Worm (Caenorhabditis elegans) whole organism, L2 larva: Measurements from ENCODE around the gene F58A3.4.

ENCODE experiments used
- C34F6.9 ChIP-seq: fragments of 150-350 bp; optimal IDR thresholded peaks from 2 replicates; lab custom pipeline; 2014; ENCODE audit warnings: missing biosample characterization, missing genetic modification characterization
- F13H6.1 ChIP-seq: sonication (generic microtip); optimal IDR thresholded peaks from 2 replicates; lab custom pipeline; 2016; ENCODE audit warnings: missing genetic modification characterization, missing compliant biosample characterization
- Y55F3AM.14 ChIP-seq: fragments of 200-800 bp; sonication (Bioruptor generic); optimal IDR thresholded peaks from 2 replicates; lab custom pipeline; 2018; ENCODE audit warnings: mild to moderate bottlenecking, missing genetic modification characterization, missing compliant biosample characterization
- alr-1 ChIP-seq: fragments of 150-350 bp; optimal IDR thresholded peaks from 2 replicates; lab custom pipeline; 2014; ENCODE audit warnings: missing biosample characterization, missing genetic modification characterization
- aly-2 ChIP-seq: fragments of 150-350 bp; optimal IDR thresholded peaks from 2 replicates; lab custom pipeline; 2014; ENCODE audit warnings: missing biosample characterization, missing genetic modification characterization
- blmp-1 ChIP-seq: sonication (generic microtip); optimal IDR thresholded peaks from 2 replicates; lab custom pipeline; 2017; ENCODE audit warnings: missing genetic modification characterization, mild to moderate bottlenecking, missing compliant biosample characterization, antibody characterized with exemption, moderate library complexity; ENCODE audit not compliant: insufficient read depth
- ceh-16 ChIP-seq: fragments of 150-350 bp; optimal IDR thresholded peaks from 2 replicates; lab custom pipeline; 2014; ENCODE audit warnings: missing biosample characterization, missing genetic modification characterization
- ceh-82 ChIP-seq: fragments of 150-350 bp; optimal IDR thresholded peaks from 2 replicates; lab custom pipeline; 2014; ENCODE audit warnings: missing biosample characterization, missing genetic modification characterization
- crh-2 ChIP-seq: sonication (generic microtip); optimal IDR thresholded peaks from 2 replicates; lab custom pipeline; 2017; ENCODE audit warnings: missing biosample characterization, missing genetic modification characterization
- dmd-4 ChIP-seq: sonication (generic microtip); optimal IDR thresholded peaks from 2 replicates; lab custom pipeline; 2017; ENCODE audit warnings: missing biosample characterization, missing genetic modification characterization
- egl-27 ChIP-seq: sonication (generic microtip); optimal IDR thresholded peaks from 3 replicates; lab custom pipeline; 2017; ENCODE audit warnings: missing biosample characterization, missing genetic modification reagents, missing genetic modification characterization
- elt-1 ChIP-seq: fragments of 150-350 bp; optimal IDR thresholded peaks from 2 replicates; lab custom pipeline; 2014; ENCODE audit warnings: missing biosample characterization, missing genetic modification characterization
- fos-1 ChIP-seq: fragments of 150-350 bp; optimal IDR thresholded peaks from 2 replicates; lab custom pipeline; 2014; ENCODE audit warnings: missing biosample characterization, missing genetic modification characterization
- gmeb-1 ChIP-seq: fragments of 150-350 bp; optimal IDR thresholded peaks from 2 replicates; lab custom pipeline; 2014; ENCODE audit warnings: missing biosample characterization, missing genetic modification characterization
- lin-11 ChIP-seq: fragments of 150-350 bp; sonication (generic microtip); optimal IDR thresholded peaks from 2 replicates; lab custom pipeline; 2014; ENCODE audit warnings: missing biosample characterization, missing genetic modification characterization, inconsistent platforms, mixed read lengths
- lsy-2 ChIP-seq, 2 experiments: fragments of 150-350 bp in 1 of 2; sonication (generic microtip) in 1 of 2; optimal IDR thresholded peaks; 2 replicates each; lab custom pipeline; 2014 to 2017; ENCODE audit warnings: missing biosample characterization in 2 of 2, missing genetic modification characterization in 2 of 2
- mbf-1 ChIP-seq: sonication (generic microtip); optimal IDR thresholded peaks from 2 replicates; lab custom pipeline; 2017; ENCODE audit warnings: missing biosample characterization, missing genetic modification characterization
- mdl-1 ChIP-seq, 2 experiments: fragments of 150-350 bp in 1 of 2; sonication (generic microtip) in 1 of 2; optimal IDR thresholded peaks; 2 replicates each; lab custom pipeline; 2017; ENCODE audit warnings: missing biosample characterization in 2 of 2, missing genetic modification characterization in 2 of 2
- nhr-10 ChIP-seq: sonication (generic microtip); optimal IDR thresholded peaks from 2 replicates; lab custom pipeline; 2017; ENCODE audit warnings: missing biosample characterization, missing genetic modification characterization
- nhr-11 ChIP-seq: fragments of 150-350 bp; optimal IDR thresholded peaks from 2 replicates; lab custom pipeline; 2014; ENCODE audit warnings: missing biosample characterization, missing genetic modification characterization
- nhr-21 ChIP-seq: fragments of 150-350 bp; optimal IDR thresholded peaks from 2 replicates; lab custom pipeline; 2014; ENCODE audit warnings: missing biosample characterization, missing genetic modification characterization
- nhr-23 ChIP-seq: fragments of 150-350 bp; optimal IDR thresholded peaks from 2 replicates; lab custom pipeline; 2014; ENCODE audit warnings: missing biosample characterization, missing genetic modification reagents, missing genetic modification characterization
- nhr-237 ChIP-seq: fragments of 150-350 bp; optimal IDR thresholded peaks from 2 replicates; lab custom pipeline; 2014; ENCODE audit warnings: missing biosample characterization, missing genetic modification characterization
- nhr-25 ChIP-seq: fragments of 150-350 bp; sonication (generic microtip); optimal IDR thresholded peaks from 3 replicates; lab custom pipeline; 2014; ENCODE audit warnings: missing biosample characterization, missing genetic modification characterization
- nhr-77 ChIP-seq: fragments of 150-350 bp; optimal IDR thresholded peaks from 2 replicates; lab custom pipeline; 2014; ENCODE audit warnings: missing biosample characterization, missing genetic modification characterization
- sem-4 ChIP-seq: fragments of 150-350 bp; optimal IDR thresholded peaks from 2 replicates; lab custom pipeline; 2014; ENCODE audit warnings: missing biosample characterization, missing genetic modification reagents, missing genetic modification characterization
- sma-3 ChIP-seq: sonication (generic microtip); optimal IDR thresholded peaks from 2 replicates; lab custom pipeline; 2016; ENCODE audit warnings: missing genetic modification reagents, missing genetic modification characterization, missing compliant biosample characterization
- sma-9 ChIP-seq, 2 experiments: fragments of 150-350 bp in 1 of 2; sonication (generic microtip) in 1 of 2; optimal IDR thresholded peaks; 2 replicates each; lab custom pipeline; 2014 to 2016; ENCODE audit warnings: missing genetic modification characterization in 2 of 2, mild to moderate bottlenecking in 1 of 2, missing biosample characterization in 1 of 2, missing compliant biosample characterization in 1 of 2, missing genetic modification reagents in 1 of 2, moderate library complexity in 1 of 2
- snpc-4 ChIP-seq: fragments of 150-350 bp; optimal IDR thresholded peaks from 2 replicates; lab custom pipeline; 2014; ENCODE audit warnings: missing biosample characterization, missing genetic modification characterization
- unc-39 ChIP-seq: fragments of 150-350 bp; optimal IDR thresholded peaks from 2 replicates; lab custom pipeline; 2014; ENCODE audit warnings: missing biosample characterization, missing genetic modification characterization
- unc-55 ChIP-seq: fragments of 150-350 bp; sonication (generic microtip); optimal IDR thresholded peaks from 3 replicates; lab custom pipeline; 2014; ENCODE audit warnings: missing biosample characterization, missing genetic modification reagents, missing genetic modification characterization
- unc-62 ChIP-seq: fragments of 150-350 bp; optimal IDR thresholded peaks from 2 replicates; lab custom pipeline; 2014; ENCODE audit warnings: missing biosample characterization, missing genetic modification reagents, missing genetic modification characterization
- zag-1 ChIP-seq: fragments of 150-350 bp; optimal IDR thresholded peaks from 2 replicates; lab custom pipeline; 2014; ENCODE audit warnings: missing biosample characterization, missing genetic modification characterization
- ztf-1 ChIP-seq: fragments of 200-800 bp; sonication (Bioruptor generic); conservative IDR thresholded peaks from 2 replicates; pipeline ENCODE4 v1.3.6; 2022; ENCODE audit warnings: missing genetic modification characterization, missing compliant biosample characterization
- ztf-4 ChIP-seq: fragments of 150-350 bp; optimal IDR thresholded peaks from 2 replicates; lab custom pipeline; 2014; ENCODE audit warnings: missing biosample characterization, missing genetic modification characterization

The F58A3.4 gene

ce11 chrX:11012337-11012736 is 1.9 kb upstream of the F58A3.4 start, which contains the start of gene F58A3.3:
Gene F58A3.3 (plus strand): TSS chrX:11012637.
- no peak for TF ChIP-seq lsy-2 (tag; optimal IDR thresholded peaks at IDR 0.05; lab: Kevin White, UChicago)
- no peak for TF ChIP-seq sem-4

DNA sequence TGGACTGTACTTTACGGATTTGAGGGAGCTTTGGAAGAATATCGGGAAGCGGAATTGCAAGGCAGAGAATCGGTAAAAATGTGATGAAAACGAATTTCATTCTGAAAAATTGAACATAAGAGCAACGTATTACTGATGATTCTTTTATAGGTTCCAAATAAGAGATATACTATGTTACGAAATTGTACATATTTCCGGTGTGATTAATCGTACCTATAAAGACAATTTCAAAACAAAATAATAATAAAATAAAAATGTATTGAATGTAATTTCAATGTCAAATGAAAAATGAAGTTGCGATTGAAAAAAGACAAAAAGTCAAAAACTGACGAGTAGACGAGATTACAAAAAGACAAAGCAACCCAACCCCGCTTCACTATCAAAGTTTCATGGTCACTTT is 1.5 kb downstream of the F58A3.4 start, which contains the start of gene ttr-31:
Gene ttr-31 (minus strand): TSS at position 101 of the 400 bp plus-strand sequence.
- TF ChIP-seq ceh-82 (no peak), Y55F3AM.14 (no peak), mbf-1 (tag; lab: Kevin White, UChicago) (no peak), nhr-25 (tag; lab: Kevin White, UChicago) (no peak), gmeb-1 (tag; lab: Kevin White, UChicago) (no peak), mdl-1 (tag; optimal IDR thresholded peaks at IDR 0.05; lab: Kevin White, UChicago) (no peak), aly-2 (tag; lab: Kevin White, UChicago) (no peak), egl-27 (no peak)
- TF ChIP-seq, all 48 proteins: peak for 0

DNA sequence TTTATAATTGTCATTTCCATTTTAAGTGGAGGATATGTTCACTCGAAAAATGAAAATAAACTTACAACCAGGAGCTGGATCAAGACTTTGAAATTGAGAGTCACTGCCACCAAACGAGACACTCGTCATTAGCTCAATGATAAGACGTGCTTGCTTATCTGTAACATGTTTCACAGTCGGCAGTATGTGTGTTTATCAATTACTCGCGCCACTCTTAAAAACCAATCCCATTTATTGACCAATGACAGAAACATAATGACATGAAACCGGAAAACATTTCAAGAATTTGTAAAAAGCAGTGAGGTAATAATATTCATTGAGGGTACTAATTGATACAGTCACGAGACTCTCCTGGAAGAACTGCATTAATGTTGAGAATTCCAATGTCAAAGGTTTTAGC is 2.4 kb downstream of the F58A3.4 start, which contains the start of gene del-5:
Gene del-5 (minus strand): TSS at position 130 of the 400 bp plus-strand sequence.
- TF ChIP-seq nhr-23 (no peak), sem-4 (no peak), F13H6.1 (tag; lab: Kevin White, UChicago) (peak; percentile 15), sma-9 (GFP tag; optimal IDR thresholded peaks at IDR 0.05; lab: Kevin White, UChicago) (peak; percentile 37), sma-9 (tag; optimal IDR thresholded peaks at IDR 0.05; lab: Kevin White, UChicago) (no peak), nhr-25 (tag; lab: Kevin White, UChicago) (no peak), zag-1 (tag; lab: Kevin White, UChicago) (no peak), fos-1 (tag; lab: Kevin White, UChicago) (peak; percentile 90), sma-3 (GFP tag; lab: Kevin White, UChicago) (peak; percentile 4)

ce11 chrX:11007393-11007792 is 3.1 kb downstream of the F58A3.4 start:
- peak; percentile 75 for TF ChIP-seq fos-1 (tag; lab: Kevin White, UChicago)
- no peak for TF ChIP-seq egl-27
- peak; percentile 0 for TF ChIP-seq sma-9 (GFP tag; optimal IDR thresholded peaks at IDR 0.05; lab: Kevin White, UChicago)
- TF ChIP-seq sma-9 (tag; optimal IDR thresholded peaks at IDR 0.05; lab: Kevin White, UChicago): no peak
- TF ChIP-seq crh-2 (tag; lab: Kevin White, UChicago): peak; percentile 23
- peak; percentile 3 for TF ChIP-seq gmeb-1 (tag; lab: Kevin White, UChicago)

- no peak for TF ChIP-seq nhr-23
- no peak for TF ChIP-seq unc-39 (tag; lab: Kevin White, UChicago)
- no peak for TF ChIP-seq dmd-4
- TF ChIP-seq nhr-10 (tag; lab: Kevin White, UChicago): no peak
- no peak for TF ChIP-seq ztf-1 (GFP tag; lab: Robert Waterston, UW)
- TF ChIP-seq unc-55 (GFP tag; lab: Kevin White, UChicago): no peak
- TF ChIP-seq ceh-16 (tag; lab: Kevin White, UChicago): no peak
- TF ChIP-seq lin-11: no peak
- no peak for TF ChIP-seq nhr-11 (tag; lab: Kevin White, UChicago)
- TF ChIP-seq alr-1 (tag; lab: Kevin White, UChicago): no peak
- no peak for TF ChIP-seq ceh-82
- no peak for TF ChIP-seq blmp-1 (tag; lab: Kevin White, UChicago)
- no peak for TF ChIP-seq mbf-1 (tag; lab: Kevin White, UChicago)
- no peak for TF ChIP-seq Y55F3AM.14
- no peak for TF ChIP-seq sem-4
- no peak for TF ChIP-seq nhr-237 (tag; lab: Kevin White, UChicago)
- no peak for TF ChIP-seq crh-2 (tag; lab: Kevin White, UChicago)
- no peak for TF ChIP-seq gmeb-1 (tag; lab: Kevin White, UChicago)
- TF ChIP-seq elt-1: no peak
These were observed 6.8 kb downstream of the F58A3.4 start for ce11 chrX:11003701-11004100.

DNA sequence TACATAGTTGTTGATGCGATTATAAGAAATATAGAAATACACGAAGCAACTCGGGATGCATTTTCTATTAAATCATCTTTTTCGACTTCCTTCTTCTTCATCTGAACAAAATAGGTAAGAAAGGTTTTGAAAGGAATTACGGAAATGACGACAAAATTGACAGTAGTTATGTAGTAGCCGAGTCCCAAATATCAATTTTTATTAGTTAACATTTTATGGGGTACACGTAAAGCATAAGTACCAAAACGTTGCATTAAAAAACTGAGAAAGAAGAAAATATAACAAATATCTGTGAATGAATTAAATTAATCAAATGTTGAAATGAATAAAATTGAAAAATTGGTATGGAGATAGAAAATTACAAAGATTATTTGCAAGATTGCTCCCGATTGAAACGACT is 8.7 kb downstream of the F58A3.4 start, which contains the start of gene col-177:
Gene col-177 (minus strand): TSS at position 101 of the 400 bp plus-strand sequence.
- TF ChIP-seq C34F6.9 (tag; lab: Kevin White, UChicago): no peak
- no peak for TF ChIP-seq ceh-16 (tag; lab: Kevin White, UChicago)
- no peak for TF ChIP-seq snpc-4 (tag; lab: Kevin White, UChicago)
- no peak for TF ChIP-seq ztf-4 (tag; lab: Kevin White, UChicago)
- no peak for TF ChIP-seq blmp-1 (tag; lab: Kevin White, UChicago)
- TF ChIP-seq unc-62: no peak
- no peak for TF ChIP-seq unc-55 (GFP tag; lab: Kevin White, UChicago)
- no peak for TF ChIP-seq nhr-237 (tag; lab: Kevin White, UChicago)
- TF ChIP-seq dmd-4: no peak
- TF ChIP-seq mbf-1 (tag; lab: Kevin White, UChicago): no peak
- no peak for TF ChIP-seq nhr-25 (tag; lab: Kevin White, UChicago)
- TF ChIP-seq nhr-77 (tag; lab: Kevin White, UChicago): no peak
- TF ChIP-seq gmeb-1 (tag; lab: Kevin White, UChicago): no peak
- no peak for TF ChIP-seq nhr-21 (tag; lab: Kevin White, UChicago)
- no peak for TF ChIP-seq sma-9 (GFP tag; optimal IDR thresholded peaks at IDR 0.05; lab: Kevin White, UChicago)
- TF ChIP-seq sma-9 (tag; optimal IDR thresholded peaks at IDR 0.05; lab: Kevin White, UChicago): no peak
- no peak for TF ChIP-seq nhr-11 (tag; lab: Kevin White, UChicago)
- no peak for TF ChIP-seq ceh-82
- TF ChIP-seq elt-1: no peak
